Worm (Caenorhabditis elegans) whole organism, young adult: ENCODE results near the gene F56H9.2.

Source experiments
- B0035.1 ChIP-seq: sonication (generic microtip); optimal IDR thresholded peaks from 2 replicates; lab custom pipeline; 2016; ENCODE audit warnings: missing genetic modification characterization, mild to moderate bottlenecking, missing compliant biosample characterization, missing genotype, missing genetic modification reagents
- B0336.3 ChIP-seq: fragments of 200-800 bp; sonication (Bioruptor generic); IDR thresholded peaks from 2 replicates; pipeline ENCODE4 v1.3.6; 2022; ENCODE audit warnings: missing genetic modification characterization, missing compliant biosample characterization
- C06A6.2 ChIP-seq: fragments of 200-800 bp; sonication (Bioruptor generic); conservative IDR thresholded peaks from 2 replicates; pipeline ENCODE4 v1.3.6; 2022; ENCODE audit warnings: missing genetic modification characterization, missing compliant biosample characterization
- C17E4.6 ChIP-seq: fragments of 200-800 bp; sonication (Bioruptor generic); IDR thresholded peaks from 2 replicates; pipeline ENCODE4 v1.3.6; 2022; ENCODE audit warnings: missing genetic modification reagents, missing genetic modification characterization, missing compliant biosample characterization
- D2030.7 ChIP-seq: fragments of 200-800 bp; sonication (Bioruptor generic); IDR thresholded peaks from 2 replicates; pipeline ENCODE4 v1.3.6; 2022; ENCODE audit warnings: missing genetic modification reagents, missing genetic modification characterization, missing compliant biosample characterization
- F22D6.2 ChIP-seq: sonication (generic microtip); optimal IDR thresholded peaks from 2 replicates; lab custom pipeline; 2016; ENCODE audit warnings: mild to moderate bottlenecking, missing genetic modification characterization, missing compliant biosample characterization
- F49E8.2 ChIP-seq: sonication (generic microtip); optimal IDR thresholded peaks from 3 replicates; lab custom pipeline; 2017; ENCODE audit warnings: missing genetic modification characterization, mild to moderate bottlenecking, missing compliant biosample characterization, antibody characterized with exemption, moderate library complexity; ENCODE audit not compliant: insufficient read depth
- F57C9.4 ChIP-seq: sonication (generic microtip); optimal IDR thresholded peaks from 2 replicates; lab custom pipeline; 2017; ENCODE audit warnings: mild to moderate bottlenecking, missing genetic modification characterization, missing compliant biosample characterization
- ZK185.1 ChIP-seq: sonication (generic microtip); optimal IDR thresholded peaks from 2 replicates; lab custom pipeline; 2016; ENCODE audit warnings: mild to moderate bottlenecking, missing genetic modification characterization, missing compliant biosample characterization; ENCODE audit not compliant: poor library complexity, severe bottlenecking
- atf-7 ChIP-seq: sonication (generic microtip); optimal IDR thresholded peaks from 2 replicates; lab custom pipeline; 2017; ENCODE audit warnings: mild to moderate bottlenecking, missing genetic modification characterization, missing compliant biosample characterization
- bed-1 ChIP-seq: fragments of 200-800 bp; sonication (Bioruptor generic); IDR thresholded peaks from 2 replicates; pipeline ENCODE4 v1.3.6; 2022; ENCODE audit warnings: missing genetic modification reagents, missing genetic modification characterization, missing compliant biosample characterization
- bed-2 ChIP-seq: fragments of 200-800 bp; sonication (Bioruptor generic); IDR thresholded peaks from 2 replicates; pipeline ENCODE4 v1.3.6; 2022; ENCODE audit warnings: missing genetic modification reagents, missing genetic modification characterization, missing compliant biosample characterization
- ceh-27 ChIP-seq: fragments of 200-800 bp; sonication (Bioruptor generic); optimal IDR thresholded peaks from 2 replicates; lab custom pipeline; 2018; ENCODE audit warnings: mild to moderate bottlenecking, missing genetic modification characterization, moderate library complexity, missing compliant biosample characterization
- ceh-40 ChIP-seq: fragments of 200-800 bp; sonication (Bioruptor generic); IDR thresholded peaks from 2 replicates; pipeline ENCODE4 v1.3.6; 2022; ENCODE audit warnings: missing genetic modification characterization, missing compliant biosample characterization
- dox-1 ChIP-seq: fragments of 200-800 bp; sonication (Bioruptor generic); IDR thresholded peaks from 2 replicates; pipeline ENCODE4 v1.3.6; 2022; ENCODE audit warnings: missing genetic modification reagents, missing genetic modification characterization, missing compliant biosample characterization
- egl-44 ChIP-seq: fragments of 200-800 bp; sonication (Bioruptor generic); IDR thresholded peaks from 2 replicates; pipeline ENCODE4 v1.3.6; 2022; ENCODE audit warnings: missing genetic modification reagents, missing genetic modification characterization, missing compliant biosample characterization
- fkh-3 ChIP-seq: sonication (generic microtip); optimal IDR thresholded peaks from 2 replicates; lab custom pipeline; 2016; ENCODE audit warnings: mild to moderate bottlenecking, missing genetic modification characterization, missing compliant biosample characterization
- lin-35 ChIP-seq, 3 experiments: fragments of 150-350 bp in 2 of 3; sonication (generic microtip) in 1 of 3; optimal IDR thresholded peaks; 2 replicates each; lab custom pipeline; 2014 to 2018; ENCODE audit warnings: missing biosample characterization in 3 of 3, missing genetic modification characterization in 3 of 3, missing genetic modification reagents in 3 of 3
- madf-3 ChIP-seq: fragments of 200-800 bp; sonication (Bioruptor generic); IDR thresholded peaks from 2 replicates; pipeline ENCODE4 v1.3.6; 2022; ENCODE audit warnings: missing genetic modification reagents, missing genetic modification characterization, missing compliant biosample characterization
- madf-6 ChIP-seq: fragments of 200-800 bp; sonication (Bioruptor generic); IDR thresholded peaks from 2 replicates; pipeline ENCODE4 v1.3.6; 2022; ENCODE audit warnings: missing genetic modification reagents, missing genetic modification characterization, missing compliant biosample characterization
- madf-8 ChIP-seq: fragments of 200-800 bp; sonication (Bioruptor generic); conservative IDR thresholded peaks from 2 replicates; pipeline ENCODE4 v1.3.6; 2022; ENCODE audit warnings: missing genetic modification reagents, missing genetic modification characterization, missing compliant biosample characterization
- nhr-179 ChIP-seq: sonication (generic microtip); optimal IDR thresholded peaks from 2 replicates; lab custom pipeline; 2016; ENCODE audit warnings: mild to moderate bottlenecking, missing genetic modification characterization, missing compliant biosample characterization
- nhr-80 ChIP-seq: sonication (generic microtip); optimal IDR thresholded peaks from 2 replicates; lab custom pipeline; 2016; ENCODE audit warnings: missing genetic modification characterization, missing compliant biosample characterization
- rcor-1 ChIP-seq: fragments of 200-800 bp; sonication (Bioruptor generic); IDR thresholded peaks from 2 replicates; pipeline ENCODE4 v1.3.6; 2022; ENCODE audit warnings: missing genetic modification reagents, missing genetic modification characterization, missing compliant biosample characterization
- rpc-1 ChIP-seq, 2 experiments: fragments of 150-350 bp in 1 of 2; sonication (generic microtip) in 1 of 2; optimal IDR thresholded peaks; 2 replicates each; lab custom pipeline; 2014 to 2018; ENCODE audit warnings: missing biosample characterization in 1 of 2, missing genetic modification characterization in 1 of 2, missing genetic modification reagents in 1 of 2, missing genotype in 1 of 2
- snpc-3.4 ChIP-seq: sonication (generic microtip); optimal IDR thresholded peaks from 2 replicates; lab custom pipeline; 2017; ENCODE audit warnings: missing genetic modification characterization, mild to moderate bottlenecking, missing compliant biosample characterization, antibody characterized with exemption, moderate library complexity, missing genotype, missing genetic modification reagents
- somi-1 ChIP-seq: fragments of 200-800 bp; sonication (Bioruptor generic); optimal IDR thresholded peaks from 2 replicates; lab custom pipeline; 2018; ENCODE audit warnings: mild to moderate bottlenecking, missing genetic modification characterization, missing compliant biosample characterization
- unc-62 ChIP-seq: fragments of 150-350 bp; optimal IDR thresholded peaks from 2 replicates; lab custom pipeline; 2014; ENCODE audit warnings: missing biosample characterization, missing genetic modification reagents, missing genetic modification characterization
- zfh-2 ChIP-seq: fragments of 200-800 bp; sonication (Bioruptor generic); conservative IDR thresholded peaks from 2 replicates; pipeline ENCODE4 v1.3.6; 2022; ENCODE audit warnings: missing genetic modification reagents, missing genetic modification characterization, missing compliant biosample characterization
- ztf-22 ChIP-seq: fragments of 200-800 bp; sonication (Bioruptor generic); optimal IDR thresholded peaks from 2 replicates; lab custom pipeline; 2018; ENCODE audit warnings: mild to moderate bottlenecking, missing genetic modification characterization, moderate library complexity, missing compliant biosample characterization
- ztf-25 ChIP-seq: fragments of 200-800 bp; sonication (Bioruptor generic); IDR thresholded peaks from 2 replicates; pipeline ENCODE4 v1.3.6; 2022; ENCODE audit warnings: missing genetic modification reagents, missing genetic modification characterization, missing compliant biosample characterization
- ztf-28 ChIP-seq: fragments of 200-800 bp; sonication (Bioruptor generic); IDR thresholded peaks from 2 replicates; pipeline ENCODE4 v1.3.6; 2022; ENCODE audit warnings: missing genetic modification reagents, missing genetic modification characterization, missing compliant biosample characterization
- ztf-6 ChIP-seq: fragments of 200-800 bp; sonication (Bioruptor generic); IDR thresholded peaks from 2 replicates; pipeline ENCODE4 v1.3.6; 2022; ENCODE audit warnings: missing genetic modification reagents, missing genetic modification characterization, missing compliant biosample characterization

F56H9.2 gene

ce11 chrV:12635218-12635617 lies 2.2 kb upstream of the F56H9.2 start:
- TF ChIP-seq ceh-40 (GFP tag; lab: Robert Waterston, UW) (no peak), somi-1 (GFP tag; lab: Kevin White, UChicago) (peak; percentile 17), nhr-80 (tag; lab: Kevin White, UChicago) (peak; percentile 13), lin-35 (GFP tag; optimal IDR thresholded peaks at IDR 0.05; lab: Kevin White, UChicago) (no peak), F49E8.2 (tag; lab: Kevin White, UChicago) (no peak)

ce11 chrV:12636248-12636647 lies 1.2 kb upstream of the F56H9.2 start:
- TF ChIP-seq bed-2 (GFP tag; lab: Robert Waterston, UW) (no peak), B0336.3 (GFP tag; lab: Robert Waterston, UW) (no peak), D2030.7 (GFP tag; lab: Robert Waterston, UW) (no peak), ztf-6 (GFP tag; lab: Robert Waterston, UW) (no peak), C17E4.6 (GFP tag; lab: Robert Waterston, UW) (no peak), ztf-25 (no peak), F57C9.4 (tag; lab: Kevin White, UChicago) (no peak), B0035.1 (no peak), madf-3 (no peak), zfh-2 (GFP tag; lab: Robert Waterston, UW) (no peak), bed-1 (no peak)

- TF ChIP-seq ztf-22, result peak; percentile 31
- peak; percentile 16 for TF ChIP-seq ZK185.1
- TF ChIP-seq rpc-1 (optimal IDR thresholded peaks at IDR 0.05; lab: Kevin White, UChicago), result no peak
- TF ChIP-seq rpc-1 (tag; optimal IDR thresholded peaks at IDR 0.05; lab: Kevin White, UChicago), result no peak
- peak; percentile 14; the same call in 1 of the 2 replicates for TF ChIP-seq rcor-1 (GFP tag; lab: Robert Waterston, UW)
- TF ChIP-seq atf-7 (tag; lab: Kevin White, UChicago), result peak; percentile 0
- no peak for TF ChIP-seq madf-8
- peak; percentile 70 for TF ChIP-seq nhr-80 (tag; lab: Kevin White, UChicago)
These were observed 470 bp downstream of the F56H9.2 start for ce11 chrV:12637764-12638502.

- no peak for TF ChIP-seq atf-7 (tag; lab: Kevin White, UChicago)
- TF ChIP-seq C06A6.2 (GFP tag; lab: Robert Waterston, UW), result no peak
- TF ChIP-seq F22D6.2, result no peak
- TF ChIP-seq F57C9.4 (tag; lab: Kevin White, UChicago), result no peak
- no peak for TF ChIP-seq ceh-27
- TF ChIP-seq ztf-28 (GFP tag; lab: Robert Waterston, UW), result no peak
- no peak for TF ChIP-seq egl-44 (GFP tag; lab: Robert Waterston, UW)
- no peak for TF ChIP-seq nhr-179
- no peak for TF ChIP-seq madf-6 (GFP tag; lab: Robert Waterston, UW)
- no peak for TF ChIP-seq unc-62 (GFP tag; lab: Kevin White, UChicago)
- no peak for TF ChIP-seq snpc-3.4 (tag; lab: Kevin White, UChicago)
- TF ChIP-seq fkh-3 (tag; lab: Kevin White, UChicago), result no peak
- TF ChIP-seq dox-1 (GFP tag; lab: Robert Waterston, UW), result no peak
These were observed 2.9 kb downstream of the F56H9.2 start, which contains the start of gene gpa-8 for ce11 chrV:12640384-12640783. Gene gpa-8, minus strand, starts transcription at chrV:12640484.
